Fruit fly (Drosophila melanogaster): ENCODE data around the gene CG9386.
A peak's percentile ranks its signal among the peaks of the same experiment; 100 is the strongest.

Gene CG9386

DNA sequence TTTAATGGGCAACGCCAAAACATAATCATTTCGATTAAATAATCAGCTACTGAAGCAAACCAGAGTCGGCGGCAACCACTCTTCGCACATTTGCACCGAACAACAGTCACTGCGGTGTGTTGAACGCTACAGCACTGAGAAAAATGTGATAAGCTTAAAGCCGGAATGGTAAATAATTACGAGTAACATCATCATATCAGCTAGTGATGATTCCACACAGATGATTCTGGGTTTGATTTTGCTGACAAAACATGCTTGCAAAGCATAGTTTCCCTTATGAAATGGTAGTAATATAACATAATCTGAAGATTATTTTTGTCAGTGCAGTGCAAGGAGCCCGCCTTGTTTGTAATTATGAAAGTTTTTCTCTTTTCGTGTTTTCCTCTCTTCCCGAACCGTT is 42.9 kb upstream of the CG9386 start (continued):
- peak; percentile 39 for TF ChIP-seq Sox100B (GFP tag; optimal IDR thresholded peaks at IDR 0.05)
- peak; percentile 62 for TF ChIP-seq Spps (tag; optimal IDR thresholded peaks at IDR 0.05)
- TF ChIP-seq CG9727 (GFP tag; optimal IDR thresholded peaks at IDR 0.05) = peak; percentile 12
- peak; percentile 43 for TF ChIP-seq salm (tag; optimal IDR thresholded peaks at IDR 0.05)
- no peak for TF ChIP-seq CG12942 (GFP tag; optimal IDR thresholded peaks at IDR 0.05)
- no peak for TF ChIP-seq TFAM (GFP tag; optimal IDR thresholded peaks at IDR 0.05)
- peak; percentile 75; the same call in 2 of the 3 replicates for TF ChIP-seq ci (GFP tag; IDR thresholded peaks at IDR 0.05)
- TF ChIP-seq ind (GFP tag; optimal IDR thresholded peaks at IDR 0.05) = peak; percentile 35
- TF ChIP-seq pzg (GFP tag; optimal IDR thresholded peaks at IDR 0.05) = no peak
- TF ChIP-seq sens (GFP tag) = peak; percentile 92
- TF ChIP-seq CG1647 (GFP tag; optimal IDR thresholded peaks at IDR 0.05) = no peak
- no peak for TF ChIP-seq kay (GFP tag; optimal IDR thresholded peaks at IDR 0.05)
- TF ChIP-seq Pdp1 (GFP tag; optimal IDR thresholded peaks at IDR 0.05) = peak in 1 of 2 experiments; percentile 32
- no peak for TF ChIP-seq slou (GFP tag; optimal IDR thresholded peaks at IDR 0.05)
- no peak; the same call in 2 of the 3 replicates for TF ChIP-seq ken (GFP tag; IDR thresholded peaks at IDR 0.05)
- TF ChIP-seq Ets97D (GFP tag; optimal IDR thresholded peaks at IDR 0.05) = no peak
- TF ChIP-seq CG17361 (GFP tag; IDR thresholded peaks at IDR 0.05) = 0 out of 3 replicates have a peak, but pooled peaks have one; percentile 43
- TF ChIP-seq fru (optimal IDR thresholded peaks at IDR 0.05) = no peak
- TF ChIP-seq Dip3 (GFP tag; optimal IDR thresholded peaks at IDR 0.05) = no peak
- no peak for TF ChIP-seq Nf-YA (GFP tag; IDR thresholded peaks at IDR 0.05)
- TF ChIP-seq Lpt (GFP tag; optimal IDR thresholded peaks at IDR 0.05) = no peak
- TF ChIP-seq D19B (GFP tag; optimal IDR thresholded peaks at IDR 0.05) = no peak
- peak; percentile 37 for TF ChIP-seq CG2202 (tag; optimal IDR thresholded peaks at IDR 0.05)
- 0 out of 2 replicates have a peak, but pooled peaks have one; percentile 21 for TF ChIP-seq seq (GFP tag; IDR thresholded peaks at IDR 0.05)
- peak; percentile 44 for TF ChIP-seq oc (tag; optimal IDR thresholded peaks at IDR 0.05)
- no peak for TF ChIP-seq CG34224 (GFP tag; IDR thresholded peaks at IDR 0.05; ENCODE audit: partially characterized antibody)
- TF ChIP-seq Ada2b (GFP tag; IDR thresholded peaks at IDR 0.05) = no peak; the same call in 1 of the 2 replicates
- TF ChIP-seq CG11247 (GFP tag; IDR thresholded peaks at IDR 0.05) = no peak
- no peak for TF ChIP-seq hth (optimal IDR thresholded peaks at IDR 0.05)
- peak; percentile 14 for TF ChIP-seq CG12659 (GFP tag; optimal IDR thresholded peaks at IDR 0.05)
- no peak for TF ChIP-seq CG8290 (GFP tag; optimal IDR thresholded peaks at IDR 0.05)
- TF ChIP-seq CG8290 (tag; optimal IDR thresholded peaks at IDR 0.05) = peak in 1 of 2 experiments; percentile 61
- no peak for TF ChIP-seq B-H1 (GFP tag; IDR thresholded peaks at IDR 0.05)
- TF ChIP-seq ato (GFP tag; IDR thresholded peaks at IDR 0.05; ENCODE audit: partially characterized antibody) = no peak
- peak; percentile 54 for TF ChIP-seq jing (GFP tag; optimal IDR thresholded peaks at IDR 0.05)
- TF ChIP-seq CG6854 (GFP tag; optimal IDR thresholded peaks at IDR 0.05) = no peak
- no peak for TF ChIP-seq CG2129 (GFP tag; IDR thresholded peaks at IDR 0.05; ENCODE audit: partially characterized antibody)
- TF ChIP-seq HmgD (GFP tag; optimal IDR thresholded peaks at IDR 0.05) = no peak
- peak; percentile 50 for TF ChIP-seq nerfin-1 (tag; optimal IDR thresholded peaks at IDR 0.05)
- TF ChIP-seq Xrp1 (GFP tag; IDR thresholded peaks at IDR 0.05) = peak; percentile 36; the same call in 1 of the 2 replicates
- TF ChIP-seq CG16779 (GFP tag; IDR thresholded peaks at IDR 0.05) = no peak
- TF ChIP-seq Mrtf (GFP tag; IDR thresholded peaks at IDR 0.05) = 0 out of 3 replicates have a peak, but pooled peaks have one; percentile 18
- peak; percentile 21 for TF ChIP-seq CG10654 (GFP tag; optimal IDR thresholded peaks at IDR 0.05)
- TF ChIP-seq Max (GFP tag; optimal IDR thresholded peaks at IDR 0.05) = no peak
- no peak for TF ChIP-seq CG14014 (GFP tag; IDR thresholded peaks at IDR 0.05)
- peak; percentile 64 for TF ChIP-seq CG17328 (GFP tag; IDR thresholded peaks at IDR 0.05)
- no peak for TF ChIP-seq D (optimal IDR thresholded peaks at IDR 0.05)
- peak; percentile 68 for TF ChIP-seq D (GFP tag; optimal IDR thresholded peaks at IDR 0.05)
- TF ChIP-seq CG30431 (GFP tag; optimal IDR thresholded peaks at IDR 0.05) = peak; percentile 35
- TF ChIP-seq Med (GFP tag) = peak; percentile 58
- no peak for TF ChIP-seq CG18011 (GFP tag; optimal IDR thresholded peaks at IDR 0.05)
- TF ChIP-seq Mes4 (GFP tag; optimal IDR thresholded peaks at IDR 0.05) = peak; percentile 36
- peak; percentile 31 for TF ChIP-seq CG3281 (GFP tag; optimal IDR thresholded peaks at IDR 0.05)

All from whole organism, embryonic.